Fruit fly (Drosophila melanogaster) Kc167 (cell line): ENCODE results near the gene ball.

Experiments used
- Myc ChIP-seq: fragments of >200 bp; optimal IDR thresholded peaks from 2 replicates; lab custom pipeline; 2017; ENCODE audit warnings: missing external identifiers
- Sin3A ChIP-seq: fragments of >200 bp; optimal IDR thresholded peaks from 2 replicates; lab custom pipeline; 2018; ENCODE audit warnings: missing external identifiers
- h ChIP-seq: fragments of >200 bp; optimal IDR thresholded peaks from 3 replicates; lab custom pipeline; 2018; ENCODE audit warnings: missing external identifiers

DNA sequence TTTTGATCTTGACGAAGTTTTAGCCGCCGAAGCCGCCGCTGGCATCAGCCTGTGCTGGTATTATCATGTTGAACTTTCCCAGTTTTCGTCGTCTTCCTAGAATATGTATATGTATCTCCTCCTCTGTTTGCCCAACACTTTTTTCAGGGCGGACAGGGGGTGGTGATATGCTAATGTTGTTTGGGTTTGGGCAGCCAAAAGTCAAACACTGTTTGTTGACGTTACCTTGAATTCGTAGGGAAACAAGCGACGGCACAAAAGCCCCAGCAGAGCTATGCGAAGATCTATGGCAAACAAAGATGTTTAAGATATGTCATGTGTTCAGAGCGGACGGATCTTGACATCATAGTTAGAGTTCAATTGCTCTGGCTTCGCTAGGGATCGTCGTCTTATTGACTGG, 42.1 kb upstream of the ball start:
- TF ChIP-seq h (lab: Kevin White, UChicago), result no peak
- no peak for TF ChIP-seq Myc (lab: Kevin White, UChicago)
- no peak for TF ChIP-seq Sin3A (lab: Kevin White, UChicago)
